Worm (Caenorhabditis elegans) whole organism, mixed stage, embryonic: ENCODE results near the gene R07E5.4.
A peak's percentile ranks its signal among the peaks of the same experiment; 100 is the strongest.

Experiments
- M03D4.4 ChIP-seq: sonication (generic microtip); optimal IDR thresholded peaks from 2 replicates; lab custom pipeline; 2017; ENCODE audit warnings: mild to moderate bottlenecking, missing genetic modification characterization, missing compliant biosample characterization
- bed-3 ChIP-seq: fragments of 200-800 bp; sonication (Bioruptor generic); optimal IDR thresholded peaks from 3 replicates; lab custom pipeline; 2018; ENCODE audit warnings: mild to moderate bottlenecking, missing genetic modification characterization, moderate library complexity, missing compliant biosample characterization
- blmp-1 ChIP-seq: fragments of 150-350 bp; optimal IDR thresholded peaks from 2 replicates; lab custom pipeline; 2014; ENCODE audit warnings: missing biosample characterization, missing genetic modification characterization
- ceh-39 ChIP-seq: fragments of 150-350 bp; optimal IDR thresholded peaks from 2 replicates; lab custom pipeline; 2014; ENCODE audit warnings: missing biosample characterization, missing genetic modification characterization
- ceh-43 ChIP-seq: fragments of 200-800 bp; sonication (Bioruptor generic); optimal IDR thresholded peaks from 2 replicates; lab custom pipeline; 2018; ENCODE audit warnings: mild to moderate bottlenecking, missing genetic modification characterization, moderate library complexity, missing compliant biosample characterization
- ceh-83 ChIP-seq: fragments of 200-800 bp; sonication (Bioruptor generic); optimal IDR thresholded peaks from 2 replicates; lab custom pipeline; 2018; ENCODE audit warnings: mild to moderate bottlenecking, missing genetic modification characterization, missing compliant biosample characterization
- cnd-1 ChIP-seq: fragments of 200-800 bp; sonication (Bioruptor generic); optimal IDR thresholded peaks from 2 replicates; lab custom pipeline; 2018; ENCODE audit warnings: mild to moderate bottlenecking, missing genetic modification characterization, missing compliant biosample characterization
- drap-1 ChIP-seq: fragments of 200-800 bp; sonication (Bioruptor generic); optimal IDR thresholded peaks from 3 replicates; lab custom pipeline; 2018; ENCODE audit warnings: mild to moderate bottlenecking, missing genetic modification characterization, missing compliant biosample characterization
- elt-1 ChIP-seq: sonication (generic microtip); optimal IDR thresholded peaks from 2 replicates; lab custom pipeline; 2017; ENCODE audit warnings: missing genetic modification characterization, mild to moderate bottlenecking, missing compliant biosample characterization, antibody characterized with exemption, moderate library complexity, borderline replicate concordance; ENCODE audit not compliant: insufficient read depth
- elt-3 ChIP-seq: fragments of 150-350 bp; optimal IDR thresholded peaks from 2 replicates; lab custom pipeline; 2014; ENCODE audit warnings: missing biosample characterization, missing genetic modification characterization
- flh-1 ChIP-seq: fragments of 200-800 bp; sonication (Bioruptor generic); optimal IDR thresholded peaks from 2 replicates; lab custom pipeline; 2018; ENCODE audit warnings: mild to moderate bottlenecking, missing genetic modification characterization, moderate library complexity, missing compliant biosample characterization
- ham-2 ChIP-seq: fragments of 200-800 bp; sonication (Bioruptor generic); optimal IDR thresholded peaks from 2 replicates; lab custom pipeline; 2018; ENCODE audit warnings: mild to moderate bottlenecking, missing genetic modification characterization, missing compliant biosample characterization
- hlh-1 ChIP-seq: fragments of 150-350 bp; optimal IDR thresholded peaks from 2 replicates; lab custom pipeline; 2014; ENCODE audit warnings: missing biosample characterization, missing genetic modification reagents, missing genetic modification characterization
- lin-13 ChIP-seq: fragments of 150-350 bp; optimal IDR thresholded peaks from 2 replicates; lab custom pipeline; 2014; ENCODE audit warnings: missing biosample characterization, missing genetic modification characterization
- lin-32 ChIP-seq: fragments of 200-800 bp; sonication (Bioruptor generic); optimal IDR thresholded peaks from 2 replicates; lab custom pipeline; 2018; ENCODE audit warnings: mild to moderate bottlenecking, missing genetic modification characterization, missing compliant biosample characterization
- lsy-2 ChIP-seq: fragments of 150-350 bp; optimal IDR thresholded peaks from 2 replicates; lab custom pipeline; 2014; ENCODE audit warnings: missing biosample characterization, missing genetic modification characterization
- mab-5 ChIP-seq: fragments of 150-350 bp; optimal IDR thresholded peaks from 2 replicates; lab custom pipeline; 2014; ENCODE audit warnings: missing biosample characterization, missing genetic modification characterization
- mep-1 ChIP-seq: fragments of 150-350 bp; optimal IDR thresholded peaks from 2 replicates; lab custom pipeline; 2017; ENCODE audit warnings: missing biosample characterization, missing genetic modification reagents, missing genetic modification characterization, inconsistent platforms
- mls-2 ChIP-seq: sonication (generic microtip); optimal IDR thresholded peaks from 2 replicates; lab custom pipeline; 2016; ENCODE audit warnings: mild to moderate bottlenecking, missing genetic modification characterization, moderate library complexity, missing compliant biosample characterization
- nhr-12 ChIP-seq: fragments of 150-350 bp; optimal IDR thresholded peaks from 2 replicates; lab custom pipeline; 2014; ENCODE audit warnings: missing biosample characterization, missing genetic modification characterization
- nhr-2 ChIP-seq: fragments of 150-350 bp; optimal IDR thresholded peaks from 2 replicates; lab custom pipeline; 2014; ENCODE audit warnings: missing biosample characterization, missing genetic modification characterization
- nhr-237 ChIP-seq: fragments of 150-350 bp; optimal IDR thresholded peaks from 2 replicates; lab custom pipeline; 2014; ENCODE audit warnings: missing biosample characterization, missing genetic modification characterization
- nhr-28 ChIP-seq: fragments of 150-350 bp; optimal IDR thresholded peaks from 2 replicates; lab custom pipeline; 2014; ENCODE audit warnings: missing biosample characterization, missing genetic modification characterization
- nhr-76 ChIP-seq: sonication (generic microtip); optimal IDR thresholded peaks from 2 replicates; lab custom pipeline; 2017; ENCODE audit warnings: missing biosample characterization, missing genetic modification characterization
- sem-2 ChIP-seq: fragments of 200-800 bp; sonication (Bioruptor generic); optimal IDR thresholded peaks from 2 replicates; lab custom pipeline; 2018; ENCODE audit warnings: mild to moderate bottlenecking, missing genetic modification characterization, missing compliant biosample characterization
- snpc-4 ChIP-seq: fragments of 150-350 bp; optimal IDR thresholded peaks from 2 replicates; lab custom pipeline; 2014; ENCODE audit warnings: missing biosample characterization, missing genetic modification characterization
- sptf-1 ChIP-seq: sonication (generic microtip); optimal IDR thresholded peaks from 2 replicates; lab custom pipeline; 2017; ENCODE audit warnings: mild to moderate bottlenecking, missing genetic modification characterization, moderate library complexity, missing compliant biosample characterization
- tbx-8 ChIP-seq: fragments of 200-800 bp; sonication (Bioruptor generic); optimal IDR thresholded peaks from 2 replicates; lab custom pipeline; 2018; ENCODE audit warnings: mild to moderate bottlenecking, missing genetic modification characterization, moderate library complexity, missing compliant biosample characterization
- unc-120 ChIP-seq: sonication (generic microtip); optimal IDR thresholded peaks from 2 replicates; lab custom pipeline; 2017; ENCODE audit warnings: missing genetic modification characterization, missing compliant biosample characterization; ENCODE audit not compliant: poor library complexity, severe bottlenecking
- unc-39 ChIP-seq: fragments of 150-350 bp; optimal IDR thresholded peaks from 2 replicates; lab custom pipeline; 2014; ENCODE audit warnings: missing biosample characterization, missing genetic modification characterization
- unc-62 ChIP-seq: fragments of 150-350 bp; optimal IDR thresholded peaks from 2 replicates; lab custom pipeline; 2014; ENCODE audit warnings: missing biosample characterization, missing genetic modification reagents, missing genetic modification characterization
- zip-8 ChIP-seq: fragments of 150-350 bp; optimal IDR thresholded peaks from 2 replicates; lab custom pipeline; 2014; ENCODE audit warnings: missing biosample characterization, missing genetic modification characterization
- ztf-11 ChIP-seq: fragments of 150-350 bp; optimal IDR thresholded peaks from 2 replicates; lab custom pipeline; 2014; ENCODE audit warnings: missing biosample characterization, missing genetic modification characterization

The R07E5.4 gene

DNA sequence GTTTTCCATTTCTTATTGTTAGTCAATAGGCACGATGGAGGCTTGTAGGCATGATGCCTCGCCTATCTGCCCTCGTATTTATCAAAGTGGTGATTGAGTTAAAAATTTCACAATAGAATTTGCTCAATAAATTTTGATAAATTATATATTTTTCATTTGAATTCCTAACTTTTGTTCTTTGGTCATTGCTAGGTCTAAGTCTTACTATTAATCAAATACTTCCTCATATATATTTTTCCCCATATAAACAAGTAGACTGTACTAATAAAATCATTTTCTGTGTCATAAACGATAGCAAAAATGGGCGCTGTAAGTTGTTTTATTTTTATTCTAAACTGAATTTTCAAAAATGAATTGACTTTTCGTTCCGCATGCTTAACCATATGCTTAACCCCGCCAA lies 10.1 kb upstream of the R07E5.4 start, which contains the start of gene pals-28:
Gene pals-28, plus strand, starts transcription at position 301 of the 400 bp plus-strand sequence.
- no peak for TF ChIP-seq flh-1 (GFP tag; lab: Kevin White, UChicago)
- TF ChIP-seq ceh-43 (GFP tag; lab: Kevin White, UChicago): no peak
- TF ChIP-seq cnd-1 (tag; lab: Kevin White, UChicago): no peak
- TF ChIP-seq blmp-1 (tag; lab: Kevin White, UChicago): no peak
- no peak for TF ChIP-seq nhr-76 (tag; lab: Kevin White, UChicago)
- no peak for TF ChIP-seq unc-120
- no peak for TF ChIP-seq nhr-2 (tag; lab: Kevin White, UChicago)
- TF ChIP-seq M03D4.4 (tag; lab: Kevin White, UChicago): no peak
- no peak for TF ChIP-seq unc-39
- TF ChIP-seq nhr-237: no peak
- no peak for TF ChIP-seq elt-1 (tag; lab: Kevin White, UChicago)
- no peak for TF ChIP-seq ham-2
- no peak for TF ChIP-seq ceh-83 (GFP tag; lab: Kevin White, UChicago)
- no peak for TF ChIP-seq nhr-12 (tag; lab: Kevin White, UChicago)
- no peak for TF ChIP-seq ztf-11 (tag; lab: Kevin White, UChicago)
- no peak for TF ChIP-seq elt-3 (tag; lab: Kevin White, UChicago)
- TF ChIP-seq ceh-39 (tag; lab: Kevin White, UChicago): no peak
- no peak for TF ChIP-seq mab-5 (tag; lab: Kevin White, UChicago)

DNA sequence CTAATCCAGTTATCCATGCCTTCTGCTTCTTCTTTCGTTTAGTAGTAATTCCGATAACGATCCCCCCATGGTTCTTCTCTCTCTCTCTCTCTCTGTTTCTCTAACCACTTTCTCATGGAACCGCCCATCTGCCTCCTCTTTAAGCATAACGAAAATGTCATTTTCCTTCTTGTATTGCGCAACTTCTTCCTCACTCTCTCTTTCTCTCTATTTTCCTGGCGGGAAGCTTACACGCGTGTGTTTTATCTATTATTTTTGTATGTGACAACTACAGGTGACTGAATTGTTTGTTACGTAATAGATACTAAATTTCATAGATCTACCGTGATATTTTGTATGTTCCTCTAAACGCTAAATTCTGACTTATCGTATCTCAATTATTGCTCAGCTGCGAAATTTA lies 4.2 kb upstream of the R07E5.4 start:
- TF ChIP-seq unc-120 (no peak), zip-8 (tag; lab: Kevin White, UChicago) (peak; percentile 95)

DNA sequence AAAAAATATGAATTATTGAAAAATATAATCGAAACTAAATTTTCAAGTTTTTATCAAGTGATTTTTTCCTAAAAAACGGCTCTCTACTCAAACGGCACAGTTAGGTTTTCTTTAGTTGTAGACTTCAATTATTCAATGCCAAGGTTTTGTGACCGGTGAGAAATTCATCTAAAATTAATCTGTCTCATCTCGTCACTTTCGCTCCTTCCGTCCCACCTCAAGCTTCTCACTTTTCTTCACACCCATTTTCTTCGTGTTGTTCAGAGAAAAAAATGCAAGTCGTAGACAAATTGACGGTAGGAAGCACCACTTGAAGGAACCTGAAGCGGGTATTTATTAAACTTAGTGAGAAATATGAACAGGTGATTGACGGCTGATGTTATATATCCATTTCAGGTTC lies 3.3 kb upstream of the R07E5.4 start:
- TF ChIP-seq nhr-12 (tag; lab: Kevin White, UChicago) (no peak), nhr-76 (tag; lab: Kevin White, UChicago) (no peak), blmp-1 (tag; lab: Kevin White, UChicago) (no peak), sptf-1 (no peak), ceh-39 (tag; lab: Kevin White, UChicago) (no peak), flh-1 (GFP tag; lab: Kevin White, UChicago) (no peak), unc-120 (no peak), sem-2 (no peak), unc-62 (GFP tag; lab: Kevin White, UChicago) (no peak), lsy-2 (tag; lab: Kevin White, UChicago) (no peak)

DNA sequence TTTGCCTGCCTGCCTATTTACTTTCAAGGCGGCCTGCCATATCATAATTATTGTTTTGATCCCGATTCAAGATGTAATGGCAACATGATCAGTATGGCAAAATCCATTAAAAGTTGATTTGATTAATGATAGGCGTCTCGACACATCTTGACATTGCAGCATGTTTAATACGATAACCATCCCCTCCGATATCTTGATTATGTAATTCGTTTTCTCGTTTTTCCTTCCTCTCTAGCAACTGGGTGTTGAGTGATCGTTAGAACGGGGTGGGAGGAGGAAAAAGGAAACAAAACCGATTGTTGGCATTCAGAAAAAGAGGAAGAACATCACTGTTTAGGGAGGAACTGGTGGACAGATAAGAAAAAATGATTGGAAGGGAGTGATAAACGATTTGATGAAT lies 2.7 kb upstream of the R07E5.4 start:
- TF ChIP-seq lsy-2 (tag; lab: Kevin White, UChicago): no peak
- peak; percentile 63 for TF ChIP-seq elt-1 (tag; lab: Kevin White, UChicago)
- TF ChIP-seq, all 35 proteins: peak for 1

DNA sequence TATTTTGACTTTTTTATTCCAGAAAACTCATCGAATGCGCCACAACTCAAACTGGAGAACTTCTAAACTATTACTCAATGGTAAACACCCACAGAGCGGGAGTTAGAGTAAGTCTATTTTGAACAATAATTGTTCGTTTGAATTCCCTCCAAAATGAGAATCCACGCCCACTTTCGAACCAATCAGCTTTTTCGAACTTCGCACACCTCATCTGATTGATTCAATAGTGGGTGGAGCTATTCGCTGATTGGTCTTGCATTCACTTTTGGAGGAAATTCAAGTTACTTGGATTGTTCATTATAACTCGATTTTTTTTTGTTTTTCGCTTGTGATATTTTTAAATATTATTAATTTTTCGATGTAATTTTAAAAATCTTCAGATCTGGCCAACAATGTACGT lies 1.3 kb downstream of the R07E5.4 start:
- TF ChIP-seq lin-13 (tag; lab: Kevin White, UChicago) (no peak), ztf-11 (tag; lab: Kevin White, UChicago) (no peak), hlh-1 (tag; lab: Kevin White, UChicago) (no peak), elt-1 (tag; lab: Kevin White, UChicago) (no peak), ceh-83 (GFP tag; lab: Kevin White, UChicago) (no peak), zip-8 (tag; lab: Kevin White, UChicago) (no peak), nhr-2 (tag; lab: Kevin White, UChicago) (no peak), lin-32 (GFP tag; lab: Kevin White, UChicago) (no peak), mls-2 (no peak), drap-1 (no peak), sem-2 (no peak), nhr-76 (tag; lab: Kevin White, UChicago) (no peak), elt-3 (tag; lab: Kevin White, UChicago) (no peak), mab-5 (tag; lab: Kevin White, UChicago) (no peak), tbx-8 (no peak), nhr-12 (tag; lab: Kevin White, UChicago) (no peak), lsy-2 (tag; lab: Kevin White, UChicago) (no peak), ceh-39 (tag; lab: Kevin White, UChicago) (no peak), ham-2 (no peak), unc-120 (no peak)

DNA sequence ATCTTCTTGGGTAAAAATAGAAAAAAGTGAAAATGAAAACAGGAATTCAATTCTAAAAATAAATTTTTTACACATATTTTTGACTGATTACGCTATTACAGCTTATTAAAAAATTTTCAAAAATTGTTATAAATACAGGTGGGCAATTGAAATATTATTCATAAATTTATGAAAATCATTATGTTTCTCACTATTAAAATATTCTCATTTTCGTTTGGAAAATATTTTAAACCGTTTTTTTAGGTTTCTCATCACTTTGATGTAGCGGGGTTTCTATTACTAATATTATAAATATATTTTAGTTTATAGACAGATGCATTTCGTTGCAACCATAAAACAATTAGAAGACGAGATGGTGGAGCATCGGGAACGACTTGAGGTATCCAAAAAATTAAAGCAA lies 2.5 kb downstream of the R07E5.4 start, which contains the start of gene R07E5.5:
Gene R07E5.5, plus strand, starts transcription at position 301 of the 400 bp plus-strand sequence.
- no peak for TF ChIP-seq sptf-1
- TF ChIP-seq nhr-76 (tag; lab: Kevin White, UChicago): no peak
- no peak for TF ChIP-seq mep-1
- TF ChIP-seq drap-1: no peak
- no peak for TF ChIP-seq lin-13 (tag; lab: Kevin White, UChicago)
- TF ChIP-seq ham-2: no peak
- TF ChIP-seq snpc-4 (tag; lab: Kevin White, UChicago): no peak
- no peak for TF ChIP-seq lsy-2 (tag; lab: Kevin White, UChicago)
- TF ChIP-seq nhr-28 (tag; lab: Kevin White, UChicago): no peak
- TF ChIP-seq blmp-1 (tag; lab: Kevin White, UChicago): no peak
- TF ChIP-seq bed-3 (GFP tag; lab: Kevin White, UChicago): no peak
- TF ChIP-seq ceh-83 (GFP tag; lab: Kevin White, UChicago): no peak
- TF ChIP-seq lin-32 (GFP tag; lab: Kevin White, UChicago): no peak
- TF ChIP-seq unc-62 (GFP tag; lab: Kevin White, UChicago): no peak
- TF ChIP-seq flh-1 (GFP tag; lab: Kevin White, UChicago): no peak
- TF ChIP-seq M03D4.4 (tag; lab: Kevin White, UChicago): no peak
